Comparison of ENCODE assay signal across 3 fruit fly cellular contexts in the genomic region with DNA sequence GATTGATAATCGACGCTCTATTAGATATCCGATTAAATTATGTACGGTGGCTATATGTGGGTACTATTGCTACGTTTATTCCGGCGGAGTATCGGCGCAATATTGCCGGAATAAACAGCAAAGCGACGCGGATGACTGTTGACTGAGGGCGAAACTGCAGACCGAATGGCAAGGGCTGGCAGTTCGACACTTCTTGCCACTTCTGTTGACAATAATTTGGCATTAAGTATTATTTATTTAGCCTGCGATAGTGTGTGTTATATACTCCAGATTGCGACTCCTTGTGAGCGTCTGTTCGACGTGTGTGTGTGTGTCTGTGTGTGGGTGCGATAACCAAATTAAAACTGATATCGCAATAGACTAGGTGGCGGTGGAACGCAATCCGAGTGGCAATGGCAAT.
TF ChIP-seq lines count a peak whose summit lies in the region.

No protein-coding gene starts in this region.

- no peak for TF ChIP-seq CTCF in whole organism, embryonic (GFP tag; optimal IDR thresholded peaks at IDR 0.05; lab: Kevin White, UChicago)

TF ChIP-seq in whole organism, adult, 20 proteins besides CTCF, POLR2A, EP300 and RAD21:
- TF ChIP-seq CG33017 (tag; optimal IDR thresholded peaks at IDR 0.05; lab: Kevin White, UChicago) (peak; percentile 25), ovo (GFP tag; optimal IDR thresholded peaks at IDR 0.05; lab: Kevin White, UChicago) (peak; percentile 24), kay (GFP tag; lab: Kevin White, UChicago; ENCODE audit: borderline replicate concordance) (peak; percentile 72), CG7101 (tag; optimal IDR thresholded peaks at IDR 0.05; lab: Kevin White, UChicago) (peak; percentile 4), Crg-1 (GFP tag; optimal IDR thresholded peaks at IDR 0.05; lab: Kevin White, UChicago) (no peak), Mnt (GFP tag; optimal IDR thresholded peaks at IDR 0.05; lab: Kevin White, UChicago) (peak; percentile 50), cic (GFP tag; optimal IDR thresholded peaks at IDR 0.05; lab: Kevin White, UChicago) (peak; percentile 42), cnc (optimal IDR thresholded peaks at IDR 0.05; lab: Kevin White, UChicago) (no peak), Hr96 (GFP tag; optimal IDR thresholded peaks at IDR 0.05; lab: Kevin White, UChicago) (no peak)

TF ChIP-seq in whole organism, embryonic, 481 proteins besides CTCF, POLR2A, EP300 and RAD21:
- TF ChIP-seq ci (GFP tag; IDR thresholded peaks at IDR 0.05; lab: Robert Waterston, UW) (no peak), Stat92E (GFP tag; optimal IDR thresholded peaks at IDR 0.05; lab: Kevin White, UChicago) (no peak), ind (GFP tag; optimal IDR thresholded peaks at IDR 0.05; lab: Kevin White, UChicago) (no peak), Atf6 (GFP tag; IDR thresholded peaks at IDR 0.05; lab: Robert Waterston, UW) (no peak), slou (GFP tag; optimal IDR thresholded peaks at IDR 0.05; lab: Kevin White, UChicago) (no peak), CG10274 (GFP tag; optimal IDR thresholded peaks at IDR 0.05; lab: Kevin White, UChicago) (no peak), cg (GFP tag; optimal IDR thresholded peaks at IDR 0.05; lab: Kevin White, UChicago) (peak; percentile 11), pita (GFP tag; optimal IDR thresholded peaks at IDR 0.05; lab: Kevin White, UChicago) (no peak), Sox100B (GFP tag; optimal IDR thresholded peaks at IDR 0.05; lab: Kevin White, UChicago) (no peak), Fer1 (GFP tag; optimal IDR thresholded peaks at IDR 0.05; lab: Kevin White, UChicago) (peak; percentile 2), exex (tag; optimal IDR thresholded peaks at IDR 0.05; lab: Kevin White, UChicago) (peak; percentile 93), CG11560 (tag; IDR thresholded peaks at IDR 0.05; lab: Robert Waterston, UW) (no peak), CG8290 (GFP tag; optimal IDR thresholded peaks at IDR 0.05; lab: Kevin White, UChicago) (no peak), CG8290 (tag; optimal IDR thresholded peaks at IDR 0.05; lab: Kevin White, UChicago) (peak in 1 of 2 experiments; percentile 5), CG15479 (GFP tag; optimal IDR thresholded peaks at IDR 0.05; lab: Kevin White, UChicago) (no peak), lab (GFP tag; optimal IDR thresholded peaks at IDR 0.05; lab: Kevin White, UChicago) (peak; percentile 28), so (GFP tag; IDR thresholded peaks at IDR 0.05; lab: Robert Waterston, UW) (no peak), en (GFP tag; optimal IDR thresholded peaks at IDR 0.05; lab: Kevin White, UChicago) (no peak), cas (GFP tag; IDR thresholded peaks at IDR 0.05; lab: Robert Waterston, UW) (no peak), HLH54F (GFP tag; optimal IDR thresholded peaks at IDR 0.05; lab: Kevin White, UChicago) (no peak), eve (GFP tag; optimal IDR thresholded peaks at IDR 0.05; lab: Kevin White, UChicago) (no peak), GATAe (GFP tag; conservative IDR thresholded peaks at IDR 0.05; lab: Robert Waterston, UW) (peak; percentile 63), cwo (GFP tag; optimal IDR thresholded peaks at IDR 0.05; lab: Kevin White, UChicago) (peak; percentile 43), phol (tag; optimal IDR thresholded peaks at IDR 0.05; lab: Kevin White, UChicago) (no peak), CG4282 (GFP tag; optimal IDR thresholded peaks at IDR 0.05; lab: Kevin White, UChicago) (no peak), dimm (GFP tag; IDR thresholded peaks at IDR 0.05; lab: Robert Waterston, UW) (no peak), Sin3A (optimal IDR thresholded peaks at IDR 0.05; lab: Kevin White, UChicago) (no peak), Ssrp (tag; optimal IDR thresholded peaks at IDR 0.05; lab: Kevin White, UChicago) (no peak), sug (tag; optimal IDR thresholded peaks at IDR 0.05; lab: Kevin White, UChicago) (peak; percentile 55), hbn (GFP tag; IDR thresholded peaks at IDR 0.05; lab: Robert Waterston, UW; ENCODE audit: partially characterized antibody) (no peak)

TF ChIP-seq in whole organism, prepupa, 60 proteins besides CTCF, POLR2A, EP300 and RAD21:
- TF ChIP-seq fkh (GFP tag; optimal IDR thresholded peaks at IDR 0.05; lab: Kevin White, UChicago) (peak; percentile 55), CG11294 (GFP tag; IDR thresholded peaks at IDR 0.05; lab: Robert Waterston, UW) (no peak)
